Fruit fly (Drosophila melanogaster) whole organism, pupa: ENCODE measurements around the gene Moca-cyp.

ENCODE experiments used
- CG14655 ChIP-seq: fragments of 200-800 bp; sonication (Bioruptor generic); optimal IDR thresholded peaks from 3 replicates; lab custom pipeline; 2017; ENCODE audit warnings: mild to moderate bottlenecking, missing biosample characterization, missing genetic modification reagents, missing genetic modification characterization
- CG34367 ChIP-seq: fragments of 200-800 bp; sonication (Bioruptor generic); optimal IDR thresholded peaks from 2 replicates; lab custom pipeline; 2018; ENCODE audit warnings: missing biosample characterization, mild to moderate bottlenecking, missing genetic modification characterization
- CG4496 ChIP-seq: fragments of 200-800 bp; sonication (Bioruptor generic); IDR thresholded peaks from 3 replicates; pipeline ENCODE4 v1.3.6; 2022; ENCODE audit warnings: missing biosample characterization, missing genetic modification characterization
- CG8159 ChIP-seq: fragments of 200-800 bp; sonication (Bioruptor generic); optimal IDR thresholded peaks from 3 replicates; lab custom pipeline; 2018; ENCODE audit warnings: missing biosample characterization, mild to moderate bottlenecking, missing genetic modification characterization, moderate library complexity
- D1 ChIP-seq: fragments of 200-800 bp; sonication (Bioruptor generic); optimal IDR thresholded peaks from 2 replicates; lab custom pipeline; 2018; ENCODE audit warnings: missing biosample characterization, mild to moderate bottlenecking, missing genetic modification characterization, moderate library complexity
- fd96Ca ChIP-seq: fragments of 200-800 bp; sonication (Bioruptor generic); IDR thresholded peaks from 3 replicates; pipeline ENCODE4 v1.3.6; 2022; ENCODE audit warnings: missing biosample characterization, missing genetic modification characterization
- gl ChIP-seq: fragments of 200-800 bp; sonication (Bioruptor generic); optimal IDR thresholded peaks from 2 replicates; lab custom pipeline; 2018; ENCODE audit warnings: missing biosample characterization, mild to moderate bottlenecking, missing genetic modification characterization
- rn ChIP-seq: fragments of 200-800 bp; sonication (Bioruptor generic); IDR thresholded peaks from 2 replicates; pipeline ENCODE4 v1.3.6; 2022; ENCODE audit warnings: missing biosample characterization, missing genetic modification characterization

- peak; percentile 11; the same call in 1 of the 3 replicates for TF ChIP-seq CG4496 (GFP tag; lab: Robert Waterston, UW)
- TF ChIP-seq D1 (tag; lab: Kevin White, UChicago), result peak; percentile 7
- no peak for TF ChIP-seq CG34367 (tag; lab: Kevin White, UChicago)
- TF ChIP-seq fd96Ca (GFP tag; lab: Robert Waterston, UW), result no peak
- no peak for TF ChIP-seq rn (GFP tag; lab: Robert Waterston, UW)
- TF ChIP-seq CG14655 (GFP tag; lab: Kevin White, UChicago), result peak; percentile 19
- TF ChIP-seq CG8159 (tag; lab: Kevin White, UChicago), result no peak
- TF ChIP-seq gl (tag; lab: Kevin White, UChicago), result peak; percentile 1
Observed at dm6 chr3R:28330266-28331125, 9.6 kb upstream of the Moca-cyp start.
